Worm (Caenorhabditis elegans) whole organism, L1 larva: ENCODE results near the gene F42G2.2.
A peak's percentile ranks its signal among the peaks of the same experiment; 100 is the strongest.

Source experiments
- C16A3.4 ChIP-seq: fragments of 150-350 bp; optimal IDR thresholded peaks from 2 replicates; lab custom pipeline; 2014; ENCODE audit warnings: missing biosample characterization, missing genetic modification characterization
- F16B12.6 ChIP-seq: fragments of 150-350 bp; optimal IDR thresholded peaks from 2 replicates; lab custom pipeline; 2014; ENCODE audit warnings: missing biosample characterization, missing genetic modification characterization
- Y116A8C.19 ChIP-seq: sonication (generic microtip); optimal IDR thresholded peaks from 2 replicates; lab custom pipeline; 2016; ENCODE audit warnings: missing compliant biosample characterization, missing genetic modification characterization, borderline replicate concordance
- aha-1 ChIP-seq: fragments of 150-350 bp; optimal IDR thresholded peaks from 2 replicates; lab custom pipeline; 2014; ENCODE audit warnings: missing biosample characterization, missing genetic modification characterization
- ceh-63 ChIP-seq: fragments of 200-800 bp; sonication (Bioruptor generic); optimal IDR thresholded peaks from 2 replicates; lab custom pipeline; 2018; ENCODE audit warnings: mild to moderate bottlenecking, missing genetic modification characterization, missing compliant biosample characterization
- ceh-82 ChIP-seq, 3 experiments: fragments of 150-350 bp in 1 of 3; sonication (generic microtip) in 2 of 3; optimal IDR thresholded peaks; 2 replicates each; lab custom pipeline; 2014 to 2017; ENCODE audit warnings: missing biosample characterization in 3 of 3, missing genetic modification characterization in 3 of 3
- ceh-88 ChIP-seq: fragments of 200-800 bp; sonication (Bioruptor generic); IDR thresholded peaks from 2 replicates; pipeline ENCODE4 v1.3.6; 2022; ENCODE audit warnings: missing genetic modification characterization, missing compliant biosample characterization
- dpl-1 ChIP-seq, 3 experiments: fragments of 150-350 bp in 2 of 3; sonication (generic microtip) in 1 of 3; optimal IDR thresholded peaks; 2 replicates each; lab custom pipeline; 2014 to 2017; ENCODE audit warnings: missing biosample characterization in 3 of 3, missing genetic modification characterization in 3 of 3, missing genetic modification reagents in 3 of 3
- efl-1 ChIP-seq, 4 experiments: fragments of 150-350 bp; optimal IDR thresholded peaks in 3 of 4; peaks in 1 of 4; 1 replicate in 1 of 4; 2 replicates in 3 of 4; lab custom pipeline; 2014; ENCODE audit warnings: missing biosample characterization in 2 of 4, missing genetic modification characterization in 2 of 4, missing genetic modification reagents in 2 of 4
- efl-3 ChIP-seq: fragments of 200-800 bp; sonication (Bioruptor generic); optimal IDR thresholded peaks from 2 replicates; lab custom pipeline; 2018; ENCODE audit warnings: mild to moderate bottlenecking, missing genetic modification characterization, missing compliant biosample characterization
- egl-13 ChIP-seq: sonication (generic microtip); optimal IDR thresholded peaks from 2 replicates; lab custom pipeline; 2016; ENCODE audit warnings: missing genotype, missing genetic modification reagents, missing genetic modification characterization, missing compliant biosample characterization
- elt-2 ChIP-seq: sonication (generic microtip); optimal IDR thresholded peaks from 2 replicates; lab custom pipeline; 2016; ENCODE audit warnings: missing genetic modification characterization, mild to moderate bottlenecking, inconsistent platforms, missing compliant biosample characterization, missing genetic modification reagents
- fkh-8 ChIP-seq: sonication (generic microtip); optimal IDR thresholded peaks from 2 replicates; lab custom pipeline; 2016; ENCODE audit warnings: mild to moderate bottlenecking, missing genetic modification characterization, missing compliant biosample characterization
- fos-1 ChIP-seq: fragments of 150-350 bp; optimal IDR thresholded peaks from 2 replicates; lab custom pipeline; 2014; ENCODE audit warnings: missing biosample characterization, missing genetic modification characterization
- grh-1 ChIP-seq: fragments of 200-800 bp; sonication (Bioruptor generic); IDR thresholded peaks from 2 replicates; pipeline ENCODE4 v1.3.6; 2022; ENCODE audit warnings: missing genetic modification reagents, missing genetic modification characterization, missing compliant biosample characterization
- hpl-2 ChIP-seq: fragments of 150-350 bp; optimal IDR thresholded peaks from 2 replicates; lab custom pipeline; 2014; ENCODE audit warnings: missing biosample characterization, missing genetic modification reagents, missing genetic modification characterization
- isw-1 ChIP-seq: fragments of 200-800 bp; sonication (Bioruptor generic); IDR thresholded peaks from 2 replicates; pipeline ENCODE4 v1.3.6; 2022; ENCODE audit warnings: missing genetic modification characterization, missing compliant biosample characterization
- jun-1 ChIP-seq: fragments of 150-350 bp; optimal IDR thresholded peaks from 2 replicates; lab custom pipeline; 2014; ENCODE audit warnings: missing biosample characterization, missing genetic modification reagents, missing genetic modification characterization
- lin-15B ChIP-seq: fragments of 150-350 bp; sonication (generic microtip); optimal IDR thresholded peaks from 3 replicates; lab custom pipeline; 2014; ENCODE audit warnings: missing biosample characterization, missing genetic modification characterization
- lin-35 ChIP-seq, 2 experiments: fragments of 150-350 bp; optimal IDR thresholded peaks; 2 replicates each; lab custom pipeline; 2014; ENCODE audit warnings: missing biosample characterization in 2 of 2, missing genetic modification characterization in 2 of 2, missing genetic modification reagents in 2 of 2
- lin-39 ChIP-seq: fragments of 150-350 bp; optimal IDR thresholded peaks from 2 replicates; lab custom pipeline; 2014; ENCODE audit warnings: missing biosample characterization, missing genetic modification reagents, missing genetic modification characterization
- lir-3 ChIP-seq: sonication (generic microtip); optimal IDR thresholded peaks from 2 replicates; lab custom pipeline; 2016; ENCODE audit warnings: mild to moderate bottlenecking, missing genetic modification characterization, moderate library complexity, missing compliant biosample characterization; ENCODE audit not compliant: poor library complexity
- lsy-2 ChIP-seq, 2 experiments: fragments of 150-350 bp; optimal IDR thresholded peaks; 2 replicates each; lab custom pipeline; 2014; ENCODE audit warnings: missing biosample characterization in 2 of 2, missing genetic modification characterization in 2 of 2
- mdl-1 ChIP-seq, 2 experiments: fragments of 150-350 bp; optimal IDR thresholded peaks; 2 replicates each; lab custom pipeline; 2014 to 2017; ENCODE audit warnings: missing biosample characterization in 2 of 2, missing genetic modification characterization in 2 of 2, inconsistent platforms in 1 of 2
- mef-2 ChIP-seq: fragments of 150-350 bp; optimal IDR thresholded peaks from 2 replicates; lab custom pipeline; 2014; ENCODE audit warnings: missing biosample characterization, missing genetic modification characterization
- nhr-11 ChIP-seq: fragments of 150-350 bp; optimal IDR thresholded peaks from 2 replicates; lab custom pipeline; 2014; ENCODE audit warnings: missing biosample characterization, missing genetic modification characterization
- nhr-19 ChIP-seq: fragments of 200-800 bp; sonication (Bioruptor generic); conservative IDR thresholded peaks from 2 replicates; pipeline ENCODE4 v1.3.6; 2022; ENCODE audit warnings: missing genetic modification characterization, missing compliant biosample characterization
- nhr-20 ChIP-seq: sonication (generic microtip); optimal IDR thresholded peaks from 2 replicates; lab custom pipeline; 2016; ENCODE audit warnings: mild to moderate bottlenecking, missing genetic modification characterization, missing compliant biosample characterization
- nhr-237 ChIP-seq: fragments of 150-350 bp; optimal IDR thresholded peaks from 2 replicates; lab custom pipeline; 2014; ENCODE audit warnings: missing biosample characterization, missing genetic modification characterization
- nhr-77 ChIP-seq: fragments of 150-350 bp; optimal IDR thresholded peaks from 2 replicates; lab custom pipeline; 2014; ENCODE audit warnings: missing biosample characterization, missing genetic modification characterization
- nhr-84 ChIP-seq: sonication (generic microtip); optimal IDR thresholded peaks from 2 replicates; lab custom pipeline; 2017; ENCODE audit warnings: missing biosample characterization, missing genetic modification characterization
- nhr-90 ChIP-seq: sonication (generic microtip); optimal IDR thresholded peaks from 2 replicates; lab custom pipeline; 2016; ENCODE audit warnings: mild to moderate bottlenecking, missing genetic modification characterization, missing compliant biosample characterization; ENCODE audit not compliant: poor library complexity
- pag-3 ChIP-seq: sonication (generic microtip); optimal IDR thresholded peaks from 2 replicates; lab custom pipeline; 2017; ENCODE audit warnings: missing genetic modification characterization, mild to moderate bottlenecking, missing compliant biosample characterization, antibody characterized with exemption, borderline replicate concordance; ENCODE audit not compliant: insufficient read depth
- pax-3 ChIP-seq: fragments of 200-800 bp; sonication (Bioruptor generic); optimal IDR thresholded peaks from 2 replicates; lab custom pipeline; 2018; ENCODE audit warnings: mild to moderate bottlenecking, missing genetic modification characterization, moderate library complexity, missing compliant biosample characterization
- rnt-1 ChIP-seq: sonication (generic microtip); optimal IDR thresholded peaks from 2 replicates; lab custom pipeline; 2016; ENCODE audit warnings: mild to moderate bottlenecking, missing genetic modification characterization, moderate library complexity, missing compliant biosample characterization
- skn-1 ChIP-seq: fragments of 150-350 bp; optimal IDR thresholded peaks from 2 replicates; lab custom pipeline; 2014; ENCODE audit warnings: missing biosample characterization, missing genetic modification characterization
- sox-4 ChIP-seq: sonication (generic microtip); optimal IDR thresholded peaks from 2 replicates; lab custom pipeline; 2016; ENCODE audit warnings: missing genetic modification characterization, missing compliant biosample characterization
- tbx-2 ChIP-seq: sonication (generic microtip); optimal IDR thresholded peaks from 2 replicates; lab custom pipeline; 2016; ENCODE audit warnings: missing genetic modification characterization, missing compliant biosample characterization
- unc-62 ChIP-seq: fragments of 150-350 bp; optimal IDR thresholded peaks from 2 replicates; lab custom pipeline; 2014; ENCODE audit warnings: missing biosample characterization, missing genetic modification reagents, missing genetic modification characterization
- unc-98 ChIP-seq: fragments of 200-800 bp; sonication (Bioruptor generic); IDR thresholded peaks from 2 replicates; pipeline ENCODE4 v1.3.6; 2022; ENCODE audit warnings: missing genetic modification characterization, missing compliant biosample characterization
- xbp-1 ChIP-seq: sonication (generic microtip); optimal IDR thresholded peaks from 2 replicates; lab custom pipeline; 2016; ENCODE audit warnings: missing genetic modification characterization, missing compliant biosample characterization
- zag-1 ChIP-seq: fragments of 150-350 bp; optimal IDR thresholded peaks from 2 replicates; lab custom pipeline; 2014; ENCODE audit warnings: missing biosample characterization, missing genetic modification characterization
- ztf-11 ChIP-seq, 2 experiments: sonication (generic microtip); optimal IDR thresholded peaks; 2 replicates each; lab custom pipeline; 2016 to 2017; ENCODE audit warnings: missing genetic modification characterization in 2 of 2, missing biosample characterization in 1 of 2, missing compliant biosample characterization in 1 of 2
- ztf-4 ChIP-seq: fragments of 150-350 bp; optimal IDR thresholded peaks from 2 replicates; lab custom pipeline; 2014; ENCODE audit warnings: missing biosample characterization, missing genetic modification characterization

F42G2.2 gene

DNA sequence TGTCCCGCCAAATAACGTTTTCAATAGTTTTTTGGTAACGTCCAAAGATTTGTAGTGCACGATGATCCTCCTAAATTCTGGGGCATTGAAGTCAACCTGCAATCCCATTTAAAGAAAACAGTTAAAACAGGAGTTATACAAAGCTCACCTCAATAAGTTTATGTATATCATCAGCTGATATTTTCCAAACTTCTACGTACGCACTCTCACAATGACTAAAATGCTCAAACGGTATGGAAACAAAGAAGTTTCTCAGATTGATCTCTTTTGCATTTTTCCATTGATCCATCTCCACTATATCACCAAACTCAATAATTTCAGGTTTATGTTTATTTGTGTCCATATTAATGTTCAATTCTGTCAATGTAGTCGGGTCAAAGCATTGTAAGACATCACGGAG is 10.4 kb upstream of the F42G2.2 start:
- TF ChIP-seq grh-1 (no peak), efl-1 (optimal IDR thresholded peaks at IDR 0.05; lab: Kevin White, UChicago) (no peak), efl-1 (GFP tag; optimal IDR thresholded peaks at IDR 0.05 in 1 of 2; lab: Kevin White, UChicago) (peak in 1 of 2 experiments; percentile 55), ceh-82 (tag; optimal IDR thresholded peaks at IDR 0.05; lab: Kevin White, UChicago) (no peak)
- TF ChIP-seq, all 84 proteins: peak for 1

DNA sequence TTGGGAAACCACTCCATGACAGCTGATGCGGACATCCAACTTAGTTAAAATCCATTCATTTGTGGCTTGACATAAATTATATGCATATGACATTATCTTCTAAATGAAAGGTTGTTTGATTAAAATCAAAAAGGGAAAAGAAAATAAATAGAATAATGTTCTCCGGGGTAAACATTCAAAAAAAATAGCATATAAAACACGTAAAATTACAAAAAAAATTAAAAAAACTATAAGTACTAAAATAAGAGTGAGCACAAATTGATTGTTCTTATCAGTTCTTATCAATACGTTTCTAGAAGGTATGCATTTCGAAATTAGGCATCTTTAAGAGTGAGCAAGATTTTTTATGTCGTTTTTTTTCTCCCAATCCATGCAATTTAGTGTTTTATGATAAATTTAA is 9.4 kb upstream of the F42G2.2 start, which contains the start of gene fbxa-182:
Gene fbxa-182 (minus strand): TSS at position 101 of the 400 bp plus-strand sequence.
- TF ChIP-seq elt-2 (tag; lab: Kevin White, UChicago): peak; percentile 10
- no peak for TF ChIP-seq zag-1 (tag; lab: Kevin White, UChicago)
- no peak for TF ChIP-seq nhr-237 (tag; lab: Kevin White, UChicago)

DNA sequence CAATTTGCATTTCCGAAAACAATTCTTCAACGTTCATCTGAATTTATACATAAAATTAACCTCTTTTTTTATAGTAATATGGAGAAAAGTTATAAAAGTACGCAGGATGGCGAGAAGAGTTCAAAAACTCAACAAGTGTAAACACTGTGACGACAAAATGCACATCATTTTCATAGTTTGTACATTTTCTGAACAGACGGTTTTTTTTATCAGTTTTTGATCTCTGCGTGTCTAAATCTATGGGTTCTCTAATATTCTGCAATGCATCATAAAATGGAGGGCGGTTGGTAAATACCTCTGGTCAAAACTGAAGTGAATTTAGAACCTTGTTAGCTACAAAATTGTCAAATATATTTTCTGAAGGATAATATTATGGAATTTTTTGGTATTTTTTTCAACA is 6.6 kb upstream of the F42G2.2 start, which contains the start of gene fbxa-4:
Gene fbxa-4 (minus strand): TSS at position 93 of the 400 bp plus-strand sequence.
- TF ChIP-seq ceh-88 (no peak), lsy-2 (tag; optimal IDR thresholded peaks at IDR 0.05; lab: Kevin White, UChicago) (peak in 1 of 2 experiments; percentile 15), xbp-1 (tag; lab: Kevin White, UChicago) (no peak), efl-1 (optimal IDR thresholded peaks at IDR 0.05; lab: Kevin White, UChicago) (peak in 1 of 2 experiments; percentile 27), efl-1 (GFP tag; optimal IDR thresholded peaks at IDR 0.05 in 1 of 2; lab: Kevin White, UChicago) (peak in 1 of 2 experiments; percentile 35), dpl-1 (GFP tag; optimal IDR thresholded peaks at IDR 0.05; lab: Kevin White, UChicago) (peak in 1 of 3 experiments; percentile 4), efl-3 (GFP tag; lab: Kevin White, UChicago) (no peak), unc-98 (GFP tag; lab: Robert Waterston, UW) (no peak), tbx-2 (tag; lab: Kevin White, UChicago) (no peak), fos-1 (no peak), egl-13 (tag; lab: Kevin White, UChicago) (no peak), lin-39 (no peak), F16B12.6 (tag; lab: Kevin White, UChicago) (peak; percentile 44), nhr-90 (tag; lab: Kevin White, UChicago) (peak; percentile 11), pag-3 (tag; lab: Kevin White, UChicago) (no peak), ztf-11 (tag; optimal IDR thresholded peaks at IDR 0.05; lab: Kevin White, UChicago) (no peak), elt-2 (tag; lab: Kevin White, UChicago) (peak; percentile 65), rnt-1 (tag; lab: Kevin White, UChicago) (no peak), nhr-11 (tag; lab: Kevin White, UChicago) (no peak), lin-35 (GFP tag; optimal IDR thresholded peaks at IDR 0.05; lab: Kevin White, UChicago) (peak in 1 of 2 experiments; percentile 51), lir-3 (tag; lab: Kevin White, UChicago) (no peak), ztf-4 (tag; lab: Kevin White, UChicago) (no peak), fkh-8 (no peak)

DNA sequence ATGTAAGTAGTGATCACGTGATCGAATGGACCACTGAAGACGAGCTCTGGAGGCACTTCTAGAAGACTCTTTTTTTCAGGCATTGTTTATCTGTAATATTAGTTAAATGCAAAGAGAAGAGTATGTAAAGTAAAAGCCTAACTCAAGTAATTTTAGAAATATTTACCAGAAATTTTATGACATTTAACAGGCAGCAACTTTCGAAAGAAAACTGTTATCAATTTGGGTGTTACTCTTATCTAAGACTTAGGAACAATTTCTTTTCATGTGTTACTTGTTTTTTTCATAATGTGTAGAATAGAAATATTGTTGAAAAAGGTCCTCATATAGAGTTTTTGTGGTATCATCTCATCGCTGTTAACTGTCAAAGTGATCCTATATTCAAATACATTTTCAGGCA is 4.1 kb upstream of the F42G2.2 start, which contains the start of the genes F42G2.5 and F42G2.7:
Gene F42G2.5 (minus strand): TSS at position 101 of the 400 bp plus-strand sequence.
Gene F42G2.7 (plus strand): TSS at position 270 of the 400 bp plus-strand sequence.
- no peak for TF ChIP-seq ztf-4 (tag; lab: Kevin White, UChicago)
- no peak for TF ChIP-seq ceh-88
- no peak for TF ChIP-seq Y116A8C.19
- no peak for TF ChIP-seq aha-1 (tag; lab: Kevin White, UChicago)
- TF ChIP-seq lin-15B (tag; lab: Kevin White, UChicago): no peak
- no peak for TF ChIP-seq nhr-77 (tag; lab: Kevin White, UChicago)
- TF ChIP-seq nhr-84: no peak
- no peak for TF ChIP-seq skn-1 (tag; lab: Kevin White, UChicago)

DNA sequence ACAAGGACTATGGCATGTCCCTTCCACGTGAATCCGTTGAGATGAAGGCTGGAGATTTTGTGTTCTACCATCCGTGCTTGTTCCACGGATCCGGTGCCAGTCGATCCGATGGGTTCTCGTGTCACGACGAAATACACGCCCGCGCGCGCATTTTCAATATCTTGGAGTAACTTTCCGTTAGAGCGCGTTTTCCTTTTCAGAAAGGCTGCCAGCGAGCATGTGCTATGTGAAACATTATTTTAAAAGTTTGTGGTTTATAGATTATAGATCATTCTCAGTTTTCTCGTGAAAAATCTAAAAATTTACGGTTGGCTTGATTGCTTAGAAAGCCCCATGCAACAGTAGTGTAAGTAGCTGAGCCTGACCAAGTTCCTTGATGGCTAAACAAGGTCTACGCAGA is 3.2 kb upstream of the F42G2.2 start, which contains the start of gene fbxc-20:
Gene fbxc-20 (plus strand): TSS at position 301 of the 400 bp plus-strand sequence.
- TF ChIP-seq nhr-77 (tag; lab: Kevin White, UChicago) (no peak), ceh-63 (no peak), unc-62 (no peak), egl-13 (tag; lab: Kevin White, UChicago) (no peak), mef-2 (no peak), jun-1 (tag; lab: Kevin White, UChicago) (no peak), isw-1 (GFP tag; lab: Robert Waterston, UW) (no peak), lin-15B (tag; lab: Kevin White, UChicago) (no peak), pax-3 (tag; lab: Kevin White, UChicago) (no peak), hpl-2 (GFP tag; lab: Kevin White, UChicago) (no peak), nhr-19 (GFP tag; lab: Robert Waterston, UW) (no peak), sox-4 (tag; lab: Kevin White, UChicago) (no peak), tbx-2 (tag; lab: Kevin White, UChicago) (no peak), C16A3.4 (no peak), mdl-1 (tag; optimal IDR thresholded peaks at IDR 0.05; lab: Kevin White, UChicago) (no peak), fos-1 (no peak), nhr-20 (tag; lab: Kevin White, UChicago) (no peak)
